Worm (Caenorhabditis elegans) whole organism, L3 larva: ENCODE results near the gene Y69F12A.1.

Experiments
- R02D3.7 ChIP-seq: fragments of 150-350 bp; optimal IDR thresholded peaks from 2 replicates; lab custom pipeline; 2014; ENCODE audit warnings: missing biosample characterization, missing genetic modification characterization
- ZK546.5 ChIP-seq: sonication (generic microtip); optimal IDR thresholded peaks from 2 replicates; lab custom pipeline; 2017; ENCODE audit warnings: missing biosample characterization, missing genetic modification characterization
- aly-2 ChIP-seq: fragments of 150-350 bp; optimal IDR thresholded peaks from 2 replicates; lab custom pipeline; 2014; ENCODE audit warnings: missing biosample characterization, missing genetic modification characterization
- ama-1 ChIP-seq: fragments of 150-350 bp; optimal IDR thresholded peaks from 2 replicates; lab custom pipeline; 2018
- ceh-16 ChIP-seq: sonication (generic microtip); optimal IDR thresholded peaks from 2 replicates; lab custom pipeline; 2017; ENCODE audit warnings: missing biosample characterization, missing genetic modification characterization
- ceh-28 ChIP-seq: fragments of 150-350 bp; optimal IDR thresholded peaks from 2 replicates; lab custom pipeline; 2014; ENCODE audit warnings: missing biosample characterization, missing genetic modification reagents, missing genetic modification characterization
- ceh-82 ChIP-seq: fragments of 150-350 bp; optimal IDR thresholded peaks from 2 replicates; lab custom pipeline; 2014; ENCODE audit warnings: missing biosample characterization, missing genetic modification characterization
- ceh-9 ChIP-seq: sonication (generic microtip); optimal IDR thresholded peaks from 2 replicates; lab custom pipeline; 2018; ENCODE audit warnings: missing biosample characterization, missing genetic modification characterization
- daf-12 ChIP-seq: fragments of 150-350 bp; optimal IDR thresholded peaks from 2 replicates; lab custom pipeline; 2014; ENCODE audit warnings: missing biosample characterization, missing genetic modification reagents, missing genetic modification characterization
- egl-27 ChIP-seq: sonication (generic microtip); optimal IDR thresholded peaks from 4 replicates; lab custom pipeline; 2017; ENCODE audit warnings: missing biosample characterization, missing genetic modification reagents, missing genetic modification characterization
- egl-5 ChIP-seq: fragments of 150-350 bp; optimal IDR thresholded peaks from 2 replicates; lab custom pipeline; 2017; ENCODE audit warnings: missing biosample characterization, missing genetic modification reagents, missing genetic modification characterization, inconsistent platforms
- elt-1 ChIP-seq: fragments of 150-350 bp; optimal IDR thresholded peaks from 2 replicates; lab custom pipeline; 2014; ENCODE audit warnings: missing biosample characterization, missing genetic modification characterization
- elt-2 ChIP-seq: sonication (generic microtip); optimal IDR thresholded peaks from 2 replicates; lab custom pipeline; 2016; ENCODE audit warnings: missing genetic modification reagents, mild to moderate bottlenecking, missing genetic modification characterization, missing compliant biosample characterization
- elt-3 ChIP-seq, 3 experiments: fragments of 150-350 bp in 1 of 3; sonication (generic microtip) in 2 of 3; optimal IDR thresholded peaks; 2 replicates in 2 of 3; 4 replicates in 1 of 3; lab custom pipeline; 2014 to 2017; ENCODE audit warnings: missing biosample characterization in 3 of 3, missing genetic modification characterization in 3 of 3
- eor-1 ChIP-seq, 2 experiments: fragments of 150-350 bp; optimal IDR thresholded peaks; 2 replicates each; lab custom pipeline; 2014 to 2018; ENCODE audit warnings: missing biosample characterization in 2 of 2, missing genetic modification characterization in 2 of 2
- fkh-10 ChIP-seq: sonication (generic microtip); optimal IDR thresholded peaks from 2 replicates; lab custom pipeline; 2017; ENCODE audit warnings: missing biosample characterization, missing genetic modification reagents, missing genetic modification characterization
- fkh-2 ChIP-seq: fragments of 150-350 bp; optimal IDR thresholded peaks from 2 replicates; lab custom pipeline; 2014; ENCODE audit warnings: missing biosample characterization, missing genetic modification reagents, missing genetic modification characterization
- fos-1 ChIP-seq: fragments of 150-350 bp; optimal IDR thresholded peaks from 2 replicates; lab custom pipeline; 2014; ENCODE audit warnings: missing biosample characterization, missing genetic modification characterization
- hmg-11 ChIP-seq: sonication (generic microtip); optimal IDR thresholded peaks from 2 replicates; lab custom pipeline; 2016; ENCODE audit warnings: missing genetic modification characterization, missing compliant biosample characterization
- jun-1 ChIP-seq: fragments of 150-350 bp; optimal IDR thresholded peaks from 2 replicates; lab custom pipeline; 2014; ENCODE audit warnings: missing biosample characterization, missing genetic modification reagents, missing genetic modification characterization
- lin-15B ChIP-seq: fragments of 150-350 bp; optimal IDR thresholded peaks from 2 replicates; lab custom pipeline; 2014; ENCODE audit warnings: missing biosample characterization, missing genetic modification characterization
- lin-39 ChIP-seq: fragments of 150-350 bp; optimal IDR thresholded peaks from 2 replicates; lab custom pipeline; 2018; ENCODE audit warnings: missing biosample characterization, missing genetic modification reagents, missing genetic modification characterization
- lsy-12 ChIP-seq: sonication (generic microtip); optimal IDR thresholded peaks from 2 replicates; lab custom pipeline; 2016; ENCODE audit warnings: mild to moderate bottlenecking, missing genetic modification characterization, missing compliant biosample characterization
- mdl-1 ChIP-seq: fragments of 150-350 bp; optimal IDR thresholded peaks from 2 replicates; lab custom pipeline; 2014; ENCODE audit warnings: missing biosample characterization, missing genetic modification characterization
- mml-1 ChIP-seq: fragments of 150-350 bp; sonication (generic microtip); optimal IDR thresholded peaks from 3 replicates; lab custom pipeline; 2014; ENCODE audit warnings: missing biosample characterization, missing genetic modification characterization
- nfya-1 ChIP-seq: sonication (generic microtip); optimal IDR thresholded peaks from 2 replicates; lab custom pipeline; 2017; ENCODE audit warnings: missing genetic modification characterization, mild to moderate bottlenecking, missing compliant biosample characterization, antibody characterized with exemption, moderate library complexity; ENCODE audit not compliant: insufficient read depth
- nhr-11 ChIP-seq: fragments of 150-350 bp; optimal IDR thresholded peaks from 2 replicates; lab custom pipeline; 2014; ENCODE audit warnings: missing biosample characterization, missing genetic modification characterization
- nhr-12 ChIP-seq: fragments of 150-350 bp; optimal IDR thresholded peaks from 2 replicates; lab custom pipeline; 2014; ENCODE audit warnings: missing biosample characterization, missing genetic modification characterization
- nhr-23 ChIP-seq: fragments of 150-350 bp; optimal IDR thresholded peaks from 2 replicates; lab custom pipeline; 2014; ENCODE audit warnings: missing biosample characterization, missing genetic modification reagents, missing genetic modification characterization
- nhr-237 ChIP-seq: fragments of 150-350 bp; optimal IDR thresholded peaks from 2 replicates; lab custom pipeline; 2014; ENCODE audit warnings: missing biosample characterization, missing genetic modification characterization
- nhr-25 ChIP-seq: sonication (generic microtip); optimal IDR thresholded peaks from 2 replicates; lab custom pipeline; 2017; ENCODE audit warnings: missing biosample characterization, missing genetic modification characterization
- nhr-28 ChIP-seq: fragments of 150-350 bp; optimal IDR thresholded peaks from 2 replicates; lab custom pipeline; 2014; ENCODE audit warnings: missing biosample characterization, missing genetic modification characterization
- nhr-43 ChIP-seq: sonication (generic microtip); optimal IDR thresholded peaks from 2 replicates; lab custom pipeline; 2016; ENCODE audit warnings: mild to moderate bottlenecking, missing genetic modification characterization, missing compliant biosample characterization; ENCODE audit not compliant: poor library complexity, severe bottlenecking
- nhr-67 ChIP-seq: fragments of 150-350 bp; optimal IDR thresholded peaks from 2 replicates; lab custom pipeline; 2014; ENCODE audit warnings: missing biosample characterization, missing genetic modification characterization
- nhr-76 ChIP-seq: fragments of 150-350 bp; sonication (generic microtip); optimal IDR thresholded peaks from 5 replicates; lab custom pipeline; 2014; ENCODE audit warnings: missing biosample characterization, missing genetic modification characterization
- nhr-77 ChIP-seq: fragments of 150-350 bp; optimal IDR thresholded peaks from 2 replicates; lab custom pipeline; 2014; ENCODE audit warnings: missing biosample characterization, missing genetic modification characterization
- pha-4 ChIP-seq: fragments of 150-350 bp; optimal IDR thresholded peaks from 2 replicates; lab custom pipeline; 2014; ENCODE audit warnings: missing biosample characterization, missing genetic modification reagents, missing genetic modification characterization
- pqm-1 ChIP-seq: fragments of 150-350 bp; optimal IDR thresholded peaks from 2 replicates; lab custom pipeline; 2017; ENCODE audit warnings: missing biosample characterization, missing genetic modification characterization, inconsistent platforms
- sea-2 ChIP-seq: fragments of 150-350 bp; sonication (generic microtip); optimal IDR thresholded peaks from 4 replicates; lab custom pipeline; 2014; ENCODE audit warnings: missing biosample characterization, missing genetic modification reagents, missing genetic modification characterization
- skn-1 ChIP-seq: fragments of 150-350 bp; optimal IDR thresholded peaks from 2 replicates; lab custom pipeline; 2014; ENCODE audit warnings: missing biosample characterization, missing genetic modification characterization
- snpc-4 ChIP-seq: fragments of 150-350 bp; optimal IDR thresholded peaks from 2 replicates; lab custom pipeline; 2014; ENCODE audit warnings: missing biosample characterization, missing genetic modification characterization
- tbx-2 ChIP-seq: sonication (generic microtip); optimal IDR thresholded peaks from 2 replicates; lab custom pipeline; 2016; ENCODE audit warnings: mild to moderate bottlenecking, missing genetic modification characterization, missing compliant biosample characterization
- unc-39 ChIP-seq: sonication (generic microtip); optimal IDR thresholded peaks from 4 replicates; lab custom pipeline; 2017; ENCODE audit warnings: missing biosample characterization, missing genetic modification characterization
- unc-62 ChIP-seq: fragments of 150-350 bp; sonication (generic microtip); optimal IDR thresholded peaks from 4 replicates; lab custom pipeline; 2014; ENCODE audit warnings: missing biosample characterization, missing genetic modification reagents, missing genetic modification characterization
- zag-1 ChIP-seq: fragments of 150-350 bp; optimal IDR thresholded peaks from 2 replicates; lab custom pipeline; 2014; ENCODE audit warnings: missing biosample characterization, missing genetic modification characterization
- ztf-11 ChIP-seq: fragments of 150-350 bp; optimal IDR thresholded peaks from 2 replicates; lab custom pipeline; 2014; ENCODE audit warnings: missing biosample characterization, missing genetic modification characterization
- ztf-4 ChIP-seq: fragments of 150-350 bp; optimal IDR thresholded peaks from 2 replicates; lab custom pipeline; 2014; ENCODE audit warnings: missing biosample characterization, missing genetic modification characterization

The Y69F12A.1 gene

DNA sequence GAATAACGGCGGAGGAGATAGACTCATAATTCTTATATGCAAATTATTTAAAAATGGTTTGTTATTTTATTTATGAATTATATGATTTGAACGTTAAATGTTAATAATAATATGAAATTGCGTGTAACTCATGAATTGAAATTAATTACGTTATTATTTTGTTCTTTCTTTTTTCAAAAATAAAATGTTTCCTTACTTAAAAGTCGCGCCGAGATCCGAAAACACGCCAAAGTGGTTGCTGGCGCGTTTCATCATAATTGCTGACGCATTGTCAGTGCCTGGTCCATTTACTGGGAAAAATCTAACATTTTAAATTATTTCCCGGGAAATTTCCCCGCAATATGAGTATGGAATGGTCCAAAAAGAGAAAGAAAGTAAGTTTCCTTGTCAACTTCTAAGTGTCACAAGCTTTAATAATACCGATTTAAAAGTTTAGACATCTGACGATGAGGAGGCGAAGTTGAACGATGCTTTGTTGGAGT is 42.7 kb downstream of the Y69F12A.1 start, which contains the start of the genes C07H6.9 and sap-140:
Gene C07H6.9 (minus strand): TSS at position 51 of the 482 bp plus-strand sequence.
Gene sap-140 (plus strand): TSS at position 318 of the 482 bp plus-strand sequence.
- TF ChIP-seq ztf-11 (tag; lab: Kevin White, UChicago) = no peak
- TF ChIP-seq nhr-43 = peak; percentile 56
- TF ChIP-seq aly-2 (tag; lab: Kevin White, UChicago) = no peak
- peak; percentile 31 for TF ChIP-seq jun-1 (tag; lab: Kevin White, UChicago)
- no peak for TF ChIP-seq fkh-10 (GFP tag; lab: Kevin White, UChicago)
- peak; percentile 5 for TF ChIP-seq pqm-1 (tag; lab: Kevin White, UChicago)
- TF ChIP-seq ceh-16 (tag; lab: Kevin White, UChicago) = no peak
- no peak for TF ChIP-seq nhr-237
- peak; percentile 77 for TF ChIP-seq snpc-4 (tag; lab: Kevin White, UChicago)
- TF ChIP-seq nhr-76 = no peak
- no peak for TF ChIP-seq ceh-9
- no peak for TF ChIP-seq nhr-11 (tag; lab: Kevin White, UChicago)
- TF ChIP-seq lin-15B = peak; percentile 88
- no peak for TF ChIP-seq zag-1
- no peak for TF ChIP-seq elt-3 (tag; optimal IDR thresholded peaks at IDR 0.05; lab: Kevin White, UChicago)
- TF ChIP-seq elt-1 (tag; lab: Kevin White, UChicago) = no peak
- peak; percentile 16 for TF ChIP-seq lsy-12 (tag; lab: Kevin White, UChicago)
- no peak for TF ChIP-seq fos-1 (tag; lab: Kevin White, UChicago)
- TF ChIP-seq hmg-11 = peak; percentile 73
- no peak for TF ChIP-seq fkh-2 (tag; lab: Kevin White, UChicago)
- TF ChIP-seq egl-27 (tag; lab: Kevin White, UChicago) = no peak
- no peak for TF ChIP-seq mml-1 (tag; lab: Kevin White, UChicago)
- no peak for TF ChIP-seq nhr-77 (tag; lab: Kevin White, UChicago)
- no peak for TF ChIP-seq nhr-28
- no peak for TF ChIP-seq ceh-82 (tag; lab: Kevin White, UChicago)
- TF ChIP-seq unc-62 = no peak
- peak; percentile 36 for TF ChIP-seq lin-39 (tag; lab: Kevin White, UChicago)
- TF ChIP-seq mdl-1 = no peak
- TF ChIP-seq skn-1 = peak; percentile 6
- TF ChIP-seq sea-2 (GFP tag; lab: Kevin White, UChicago) = no peak
- no peak for TF ChIP-seq eor-1 (tag; optimal IDR thresholded peaks at IDR 0.05; lab: Kevin White, UChicago)
- TF ChIP-seq nfya-1 = peak; percentile 84
- peak; percentile 51 for TF ChIP-seq tbx-2 (tag; lab: Kevin White, UChicago)
- TF ChIP-seq R02D3.7 (tag; lab: Kevin White, UChicago) = peak; percentile 60
- TF ChIP-seq elt-2 (tag; lab: Kevin White, UChicago) = peak; percentile 36
- TF ChIP-seq unc-39 (tag; lab: Kevin White, UChicago) = no peak
- TF ChIP-seq nhr-67 (tag; lab: Kevin White, UChicago) = no peak
- TF ChIP-seq ceh-28 = peak; percentile 13
- no peak for TF ChIP-seq daf-12
- no peak for TF ChIP-seq egl-5 (tag; lab: Kevin White, UChicago)
- TF ChIP-seq nhr-12 (tag; lab: Kevin White, UChicago) = no peak
- TF ChIP-seq nhr-23 (tag; lab: Kevin White, UChicago) = peak; percentile 87
- peak; percentile 88 for TF ChIP-seq pha-4
- peak; percentile 8 for TF ChIP-seq ZK546.5
- TF ChIP-seq nhr-25 (tag; lab: Kevin White, UChicago) = peak; percentile 53
- no peak for TF ChIP-seq ama-1 (lab: Kevin White, UChicago)
- no peak for TF ChIP-seq ztf-4 (tag; lab: Kevin White, UChicago)
